Fruit fly (Drosophila melanogaster) Kc167 (cell line): Measurements from ENCODE around the gene Send1.

Experiments used
- Sin3A ChIP-seq: fragments of >200 bp; optimal IDR thresholded peaks from 2 replicates; lab custom pipeline; 2018; ENCODE audit warnings: missing external identifiers
- h ChIP-seq: fragments of >200 bp; optimal IDR thresholded peaks from 3 replicates; lab custom pipeline; 2018; ENCODE audit warnings: missing external identifiers

DNA sequence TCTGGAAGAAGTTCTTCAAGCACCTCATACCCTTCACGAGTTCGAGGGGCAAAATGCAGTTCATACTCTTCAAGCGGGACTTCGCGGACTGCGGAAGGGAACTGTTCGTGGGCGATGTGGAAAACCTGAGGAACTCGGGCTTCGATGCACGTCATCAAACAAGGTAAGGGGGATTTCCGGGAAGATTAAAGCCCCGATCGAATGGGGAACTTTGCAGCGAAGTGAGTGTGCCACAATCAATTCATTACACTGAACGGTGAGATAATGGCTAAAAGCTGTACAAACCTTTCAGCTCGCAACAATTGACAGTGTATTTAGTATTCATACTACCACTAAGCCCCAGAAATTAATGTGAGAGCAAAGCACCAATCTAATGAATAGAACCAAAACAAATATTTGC, 12.1 kb downstream of the Send1 start:
- TF ChIP-seq Sin3A (no peak), h (lab: Kevin White, UChicago) (no peak)
